Worm (Caenorhabditis elegans): ENCODE results near the gene glb-10.

glb-10 gene

ce11 chrII:6343893-6344292, 34.8 kb upstream of the glb-10 start, which contains the start of gene txt-18 (continued):
- TF ChIP-seq fkh-8 (tag; optimal IDR thresholded peaks at IDR 0.05) (no peak), irx-1 (tag; optimal IDR thresholded peaks at IDR 0.05) (no peak), nhr-47 (tag; optimal IDR thresholded peaks at IDR 0.05) (peak; percentile 19)

- TF ChIP-seq nhr-47 (tag; optimal IDR thresholded peaks at IDR 0.05) (peak; percentile 36), nhr-20 (tag; optimal IDR thresholded peaks at IDR 0.05) (peak; percentile 9), unc-62 (GFP tag; optimal IDR thresholded peaks at IDR 0.05) (no peak), sup-37 (GFP tag; optimal IDR thresholded peaks at IDR 0.05) (no peak), fkh-8 (tag; optimal IDR thresholded peaks at IDR 0.05) (peak; percentile 96), ceh-88 (GFP tag; IDR thresholded peaks at IDR 0.05) (no peak), mdl-1 (tag; optimal IDR thresholded peaks at IDR 0.05) (no peak), sox-4 (tag; optimal IDR thresholded peaks at IDR 0.05) (no peak), nhr-71 (tag; optimal IDR thresholded peaks at IDR 0.05) (peak; percentile 64), lin-39 (tag; optimal IDR thresholded peaks at IDR 0.05) (no peak), dsc-1 (tag; optimal IDR thresholded peaks at IDR 0.05) (peak; percentile 74), nhr-77 (tag; optimal IDR thresholded peaks at IDR 0.05) (peak; percentile 5), rnt-1 (tag; optimal IDR thresholded peaks at IDR 0.05) (no peak), grh-1 (GFP tag; IDR thresholded peaks at IDR 0.05) (no peak), lin-14 (GFP tag; optimal IDR thresholded peaks at IDR 0.05) (peak; percentile 24), snu-23 (GFP tag; optimal IDR thresholded peaks at IDR 0.05) (peak; percentile 4), blmp-1 (tag; optimal IDR thresholded peaks at IDR 0.05) (no peak), F16B12.6 (tag; optimal IDR thresholded peaks at IDR 0.05) (no peak)
Observed at ce11 chrII:6342455-6342854, 33.4 kb upstream of the glb-10 start.

ce11 chrII:6341076-6341475, 32.0 kb upstream of the glb-10 start:
- TF ChIP-seq ceh-82 (tag; optimal IDR thresholded peaks at IDR 0.05): no peak
- no peak for TF ChIP-seq efl-1 (optimal IDR thresholded peaks at IDR 0.05)
- no peak for TF ChIP-seq efl-1 (GFP tag; optimal IDR thresholded peaks at IDR 0.05 in 1 of 2)
- no peak for TF ChIP-seq nhr-12 (tag; optimal IDR thresholded peaks at IDR 0.05)
- TF ChIP-seq rnt-1 (tag; optimal IDR thresholded peaks at IDR 0.05): no peak
- TF ChIP-seq mef-2 (tag; optimal IDR thresholded peaks at IDR 0.05): no peak
- TF ChIP-seq jun-1 (tag; optimal IDR thresholded peaks at IDR 0.05): no peak
- TF ChIP-seq blmp-1 (tag; optimal IDR thresholded peaks at IDR 0.05): peak; percentile 79
- TF ChIP-seq nhr-85 (tag): peak; percentile 14
- no peak for TF ChIP-seq C34B4.2 (tag; optimal IDR thresholded peaks at IDR 0.05)
- TF ChIP-seq nhr-20 (tag; optimal IDR thresholded peaks at IDR 0.05): no peak
- no peak for TF ChIP-seq lin-35 (GFP tag; optimal IDR thresholded peaks at IDR 0.05)
- no peak for TF ChIP-seq unc-30 (tag; optimal IDR thresholded peaks at IDR 0.05)
- TF ChIP-seq elt-2 (tag; optimal IDR thresholded peaks at IDR 0.05): no peak
- no peak for TF ChIP-seq lir-3 (tag; optimal IDR thresholded peaks at IDR 0.05; ENCODE audit: poor library complexity)
- TF ChIP-seq egl-27 (tag; optimal IDR thresholded peaks at IDR 0.05): no peak
- TF ChIP-seq ceh-8 (GFP tag; optimal IDR thresholded peaks at IDR 0.05): no peak
- TF ChIP-seq hlh-17 (GFP tag; optimal IDR thresholded peaks at IDR 0.05; ENCODE audit: borderline replicate concordance): no peak
- no peak for TF ChIP-seq lin-15B (tag; optimal IDR thresholded peaks at IDR 0.05)
- peak; percentile 18 for TF ChIP-seq lin-14 (GFP tag; optimal IDR thresholded peaks at IDR 0.05)
- TF ChIP-seq skn-1 (tag; optimal IDR thresholded peaks at IDR 0.05): no peak
- no peak for TF ChIP-seq zip-4 (GFP tag; optimal IDR thresholded peaks at IDR 0.05)
- TF ChIP-seq snpc-4 (tag; optimal IDR thresholded peaks at IDR 0.05): no peak
- TF ChIP-seq pqm-1 (tag; optimal IDR thresholded peaks at IDR 0.05): no peak
- TF ChIP-seq egl-13 (tag; optimal IDR thresholded peaks at IDR 0.05): no peak
- TF ChIP-seq lsy-2 (tag; optimal IDR thresholded peaks at IDR 0.05): no peak
